Fruit fly (Drosophila melanogaster) whole organism, embryonic: ENCODE data around the gene CG4115.
A peak's percentile ranks its signal among the peaks of the same experiment; 100 is the strongest.

Experiments used
- CG10147 ChIP-seq: fragments of 200-800 bp; sonication (Bioruptor generic); optimal IDR thresholded peaks from 2 replicates; lab custom pipeline; 2019; ENCODE audit warnings: missing biosample characterization, mild to moderate bottlenecking, missing genetic modification characterization, moderate library complexity
- CG10267 ChIP-seq: fragments of 200-800 bp; sonication (Bioruptor generic); optimal IDR thresholded peaks from 2 replicates; lab custom pipeline; 2018; ENCODE audit warnings: missing biosample characterization, mild to moderate bottlenecking, missing genetic modification characterization, moderate library complexity
- CG10979 ChIP-seq: fragments of 200-800 bp; sonication (Bioruptor generic); optimal IDR thresholded peaks from 2 replicates; lab custom pipeline; 2018; ENCODE audit warnings: missing biosample characterization, mild to moderate bottlenecking, missing genetic modification characterization, moderate library complexity
- CG12659 ChIP-seq: fragments of 200-800 bp; sonication (Bioruptor generic); optimal IDR thresholded peaks from 3 replicates; lab custom pipeline; 2017; ENCODE audit warnings: mild to moderate bottlenecking, missing biosample characterization, missing genetic modification reagents, missing genetic modification characterization
- CG14710 ChIP-seq: fragments of 200-800 bp; sonication (Bioruptor generic); optimal IDR thresholded peaks from 3 replicates; lab custom pipeline; 2019; ENCODE audit warnings: missing biosample characterization, mild to moderate bottlenecking, missing genetic modification characterization, moderate library complexity
- CG15269 ChIP-seq: fragments of 200-800 bp; sonication (Bioruptor generic); optimal IDR thresholded peaks from 2 replicates; lab custom pipeline; 2018; ENCODE audit warnings: missing biosample characterization, mild to moderate bottlenecking, missing genetic modification characterization, moderate library complexity
- CG15514 ChIP-seq: fragments of 200-800 bp; sonication (Bioruptor generic); optimal IDR thresholded peaks from 3 replicates; lab custom pipeline; 2017; ENCODE audit warnings: missing biosample characterization, missing genetic modification characterization, mild to moderate bottlenecking, moderate library complexity, missing genetic modification reagents
- CG1603 ChIP-seq: fragments of 200-800 bp; sonication (Bioruptor generic); optimal IDR thresholded peaks from 2 replicates; lab custom pipeline; 2019; ENCODE audit warnings: missing biosample characterization, mild to moderate bottlenecking, missing genetic modification characterization, moderate library complexity
- CG16863 ChIP-seq: fragments of 200-800 bp; sonication (Bioruptor generic); optimal IDR thresholded peaks from 3 replicates; lab custom pipeline; 2016; ENCODE audit warnings: missing biosample characterization, missing genetic modification characterization
- CG17186 ChIP-seq: fragments of 200-800 bp; sonication (Bioruptor generic); optimal IDR thresholded peaks from 3 replicates; lab custom pipeline; 2017; ENCODE audit warnings: missing biosample characterization, missing genetic modification reagents, missing genetic modification characterization
- CG2116 ChIP-seq: fragments of 200-800 bp; sonication (Bioruptor generic); optimal IDR thresholded peaks from 3 replicates; lab custom pipeline; 2018; ENCODE audit warnings: missing biosample characterization, mild to moderate bottlenecking, missing genetic modification characterization
- CG2120 ChIP-seq: fragments of 200-800 bp; sonication (Bioruptor generic); optimal IDR thresholded peaks from 3 replicates; lab custom pipeline; 2016; ENCODE audit warnings: missing biosample characterization, missing genetic modification characterization
- CG30020 ChIP-seq: fragments of 200-800 bp; optimal IDR thresholded peaks from 2 replicates; lab custom pipeline; 2019; ENCODE audit warnings: missing biosample characterization, mild to moderate bottlenecking, missing genetic modification characterization, moderate library complexity
- CG34376 ChIP-seq: fragments of 200-800 bp; sonication (Bioruptor generic); optimal IDR thresholded peaks from 2 replicates; lab custom pipeline; 2018; ENCODE audit warnings: missing biosample characterization, mild to moderate bottlenecking, missing genetic modification characterization
- CG3995 ChIP-seq: fragments of 200-800 bp; sonication (Bioruptor generic); optimal IDR thresholded peaks from 3 replicates; lab custom pipeline; 2016; ENCODE audit warnings: missing biosample characterization, missing genetic modification characterization
- CG4617 ChIP-seq: fragments of 200-800 bp; sonication (Bioruptor generic); optimal IDR thresholded peaks from 3 replicates; lab custom pipeline; 2016; ENCODE audit warnings: missing biosample characterization, missing genetic modification characterization, borderline replicate concordance
- CG7928 ChIP-seq: fragments of 200-800 bp; sonication (Bioruptor generic); optimal IDR thresholded peaks from 2 replicates; lab custom pipeline; 2017; ENCODE audit warnings: missing biosample characterization, mild to moderate bottlenecking, missing genetic modification characterization
- CG8944 ChIP-seq: fragments of 200-800 bp; sonication (Bioruptor generic); optimal IDR thresholded peaks from 3 replicates; lab custom pipeline; 2016; ENCODE audit warnings: missing biosample characterization, missing genetic modification characterization
- Dip3 ChIP-seq: fragments of 200-800 bp; sonication (Bioruptor generic); optimal IDR thresholded peaks from 3 replicates; lab custom pipeline; 2016; ENCODE audit warnings: missing biosample characterization, missing genetic modification characterization
- Doc3 ChIP-seq: fragments of 200-800 bp; sonication (Bioruptor generic); IDR thresholded peaks from 3 replicates; pipeline ENCODE4 v1.3.6; 2022; ENCODE audit warnings: missing biosample characterization, missing genetic modification characterization; ENCODE audit not compliant: partially characterized antibody
- E2f2 ChIP-seq: fragments of 200-800 bp; sonication (Bioruptor generic); IDR thresholded peaks from 2 replicates; pipeline ENCODE4 v1.3.6; 2022; ENCODE audit warnings: missing biosample characterization, missing genetic modification characterization
- Ets97D ChIP-seq: fragments of 200-800 bp; sonication (Bioruptor generic); optimal IDR thresholded peaks from 3 replicates; lab custom pipeline; 2016; ENCODE audit warnings: missing biosample characterization, missing genetic modification characterization
- Hey ChIP-seq: fragments of 200-800 bp; sonication (Bioruptor generic); optimal IDR thresholded peaks from 3 replicates; lab custom pipeline; 2018; ENCODE audit warnings: missing biosample characterization, mild to moderate bottlenecking, missing genetic modification characterization
- Hmx ChIP-seq: fragments of 200-800 bp; sonication (Bioruptor generic); optimal IDR thresholded peaks from 2 replicates; lab custom pipeline; 2016; ENCODE audit warnings: missing biosample characterization, missing genetic modification characterization
- Lhr ChIP-seq: fragments of 200-800 bp; sonication (Bioruptor generic); optimal IDR thresholded peaks from 3 replicates; lab custom pipeline; 2017; ENCODE audit warnings: mild to moderate bottlenecking, missing biosample characterization, missing genetic modification reagents, missing genetic modification characterization
- MBD-R2 ChIP-seq: fragments of 200-800 bp; sonication (Bioruptor generic); IDR thresholded peaks from 2 replicates; pipeline ENCODE4 v1.3.6; 2022; ENCODE audit warnings: missing biosample characterization, missing genetic modification characterization
- NfI ChIP-seq: fragments of 200-800 bp; sonication (Bioruptor generic); optimal IDR thresholded peaks from 3 replicates; lab custom pipeline; 2018; ENCODE audit warnings: missing biosample characterization, mild to moderate bottlenecking, missing genetic modification characterization, moderate library complexity
- Vsx1 ChIP-seq: fragments of 200-800 bp; sonication (Bioruptor generic); optimal IDR thresholded peaks from 2 replicates; lab custom pipeline; 2017; ENCODE audit warnings: missing biosample characterization, mild to moderate bottlenecking, missing genetic modification characterization, missing genetic modification reagents
- Xrp1 ChIP-seq: fragments of 200-800 bp; sonication (Bioruptor generic); IDR thresholded peaks from 2 replicates; pipeline ENCODE4 v1.3.6; 2022; ENCODE audit warnings: missing biosample characterization, missing genetic modification characterization
- bigmax ChIP-seq: fragments of 200-800 bp; sonication (Bioruptor generic); optimal IDR thresholded peaks from 2 replicates; lab custom pipeline; 2018; ENCODE audit warnings: missing biosample characterization, mild to moderate bottlenecking, missing genetic modification characterization
- chinmo ChIP-seq: fragments of 200-800 bp; sonication (Bioruptor generic); IDR thresholded peaks from 4 replicates; pipeline ENCODE4 v1.3.6; 2022; ENCODE audit warnings: missing biosample characterization, missing genetic modification characterization; ENCODE audit not compliant: partially characterized antibody
- disco-r ChIP-seq: fragments of 200-800 bp; sonication (Bioruptor generic); optimal IDR thresholded peaks from 2 replicates; lab custom pipeline; 2016; ENCODE audit warnings: missing biosample characterization, missing genetic modification characterization
- gem ChIP-seq: fragments of 200-800 bp; sonication (Bioruptor generic); optimal IDR thresholded peaks from 2 replicates; lab custom pipeline; 2019; ENCODE audit warnings: missing biosample characterization, mild to moderate bottlenecking, missing genetic modification characterization, moderate library complexity
- grau ChIP-seq: fragments of 200-800 bp; optimal IDR thresholded peaks from 3 replicates; lab custom pipeline; 2019; ENCODE audit warnings: missing biosample characterization, mild to moderate bottlenecking, missing genetic modification characterization, moderate library complexity
- gro ChIP-seq: fragments of 200-800 bp; sonication (Bioruptor generic); optimal IDR thresholded peaks from 2 replicates; lab custom pipeline; 2016; ENCODE audit warnings: missing biosample characterization, missing genetic modification characterization
- insv ChIP-seq, 2 experiments: fragments of 200-800 bp; sonication (Bioruptor generic); optimal IDR thresholded peaks; 3 replicates each; lab custom pipeline; 2016 to 2018; ENCODE audit warnings: missing biosample characterization in 2 of 2, missing genetic modification characterization in 2 of 2
- kni ChIP-seq: fragments of 200-800 bp; sonication (Bioruptor generic); optimal IDR thresholded peaks from 3 replicates; lab custom pipeline; 2017; ENCODE audit warnings: mild to moderate bottlenecking, missing biosample characterization, missing genetic modification reagents, missing genetic modification characterization
- knrl ChIP-seq: fragments of 200-800 bp; sonication (Bioruptor generic); IDR thresholded peaks from 3 replicates; pipeline ENCODE4 v1.3.6; 2022; ENCODE audit warnings: missing biosample characterization, missing genetic modification characterization; ENCODE audit not compliant: partially characterized antibody
- nerfin-1 ChIP-seq: fragments of 200-800 bp; sonication (Bioruptor generic); optimal IDR thresholded peaks from 3 replicates; lab custom pipeline; 2019; ENCODE audit warnings: missing biosample characterization, mild to moderate bottlenecking, missing genetic modification characterization, moderate library complexity
- nom ChIP-seq: fragments of 200-800 bp; sonication (Bioruptor generic); optimal IDR thresholded peaks from 2 replicates; lab custom pipeline; 2017; ENCODE audit warnings: missing biosample characterization, missing genetic modification characterization, mild to moderate bottlenecking, moderate library complexity, missing genetic modification reagents
- pb ChIP-seq: fragments of 200-800 bp; sonication (Bioruptor generic); optimal IDR thresholded peaks from 3 replicates; lab custom pipeline; 2016; ENCODE audit warnings: missing biosample characterization, missing genetic modification characterization
- row ChIP-seq: fragments of 200-800 bp; sonication (Bioruptor generic); IDR thresholded peaks from 3 replicates; pipeline ENCODE4 v1.3.6; 2022; ENCODE audit warnings: missing biosample characterization, missing genetic modification characterization
- sna ChIP-seq: fragments of 200-800 bp; sonication (Bioruptor generic); IDR thresholded peaks from 2 replicates; pipeline ENCODE4 v1.3.6; 2022; ENCODE audit warnings: missing biosample characterization, missing genetic modification characterization; ENCODE audit not compliant: partially characterized antibody
- sob ChIP-seq: fragments of 200-800 bp; sonication (Bioruptor generic); IDR thresholded peaks from 2 replicates; pipeline ENCODE4 v1.3.6; 2022; ENCODE audit warnings: missing biosample characterization, missing genetic modification characterization
- tna ChIP-seq: fragments of 200-800 bp; sonication (Bioruptor generic); IDR thresholded peaks from 2 replicates; pipeline ENCODE4 v1.3.6; 2022; ENCODE audit warnings: missing biosample characterization, missing genetic modification characterization; ENCODE audit not compliant: partially characterized antibody
- trem ChIP-seq: fragments of 200-800 bp; optimal IDR thresholded peaks from 3 replicates; lab custom pipeline; 2019; ENCODE audit warnings: missing biosample characterization, mild to moderate bottlenecking, missing genetic modification characterization, moderate library complexity
- unpg ChIP-seq: fragments of 200-800 bp; sonication (Bioruptor generic); optimal IDR thresholded peaks from 3 replicates; lab custom pipeline; 2018; ENCODE audit warnings: missing biosample characterization, mild to moderate bottlenecking, missing genetic modification characterization, moderate library complexity
- vnd ChIP-seq: fragments of 200-800 bp; sonication (Bioruptor generic); IDR thresholded peaks from 3 replicates; pipeline ENCODE4 v1.3.6; 2022; ENCODE audit warnings: missing biosample characterization, missing genetic modification characterization; ENCODE audit not compliant: partially characterized antibody
- vvl ChIP-seq: fragments of 200-800 bp; sonication (Bioruptor generic); IDR thresholded peaks from 2 replicates; pipeline ENCODE4 v1.3.6; 2022; ENCODE audit warnings: missing biosample characterization, missing genetic modification characterization

CG4115 gene

DNA sequence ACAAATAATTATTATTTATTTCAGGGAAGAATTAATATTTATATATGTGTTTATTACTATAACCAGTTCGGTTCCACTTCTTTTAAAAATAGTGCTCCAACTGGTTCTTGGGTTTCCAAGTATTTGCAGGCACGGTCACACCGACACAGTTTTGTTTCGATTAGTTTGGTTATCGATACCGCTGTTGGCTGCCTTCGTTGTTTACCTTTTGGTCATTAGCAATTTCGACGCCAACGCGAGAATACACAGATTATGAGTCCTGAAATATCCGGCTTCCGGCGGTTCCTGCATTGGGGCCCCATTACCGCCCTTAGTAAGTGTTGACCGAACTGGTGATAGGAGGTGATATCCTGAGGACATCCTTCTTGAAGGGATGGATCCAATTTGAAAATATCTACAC lies 48.4 kb downstream of the CG4115 start, which contains the start of gene CG5196 (continued):
- TF ChIP-seq Vsx1 (peak; percentile 31), Dip3 (GFP tag; lab: Kevin White, UChicago) (no peak), knrl (GFP tag; lab: Robert Waterston, UW) (peak; percentile 66), Xrp1 (GFP tag; lab: Robert Waterston, UW) (0 out of 2 replicates have a peak, but pooled peaks have one; percentile 12), CG1603 (peak; percentile 76), E2f2 (GFP tag; lab: Robert Waterston, UW) (peak; percentile 87), disco-r (GFP tag; lab: Kevin White, UChicago) (no peak), CG10267 (peak; percentile 62), unpg (peak; percentile 12), grau (tag; lab: Kevin White, UChicago) (peak; percentile 31), CG3995 (GFP tag; lab: Kevin White, UChicago) (peak; percentile 78), gro (peak; percentile 32), nom (GFP tag; lab: Kevin White, UChicago) (peak; percentile 45), sna (GFP tag; lab: Robert Waterston, UW) (peak; percentile 60), Lhr (GFP tag; lab: Kevin White, UChicago) (peak; percentile 49), Hmx (GFP tag; lab: Kevin White, UChicago) (no peak), pb (GFP tag; lab: Kevin White, UChicago) (peak; percentile 26), CG15514 (peak; percentile 99), CG14710 (tag; lab: Kevin White, UChicago) (peak; percentile 60), nerfin-1 (tag; lab: Kevin White, UChicago) (peak; percentile 33), CG12659 (GFP tag; lab: Kevin White, UChicago) (peak; percentile 78), Hey (tag; lab: Kevin White, UChicago) (no peak), CG8944 (GFP tag; lab: Kevin White, UChicago) (no peak), vvl (GFP tag; lab: Robert Waterston, UW) (peak; percentile 44; the same call in 1 of the 2 replicates), sob (GFP tag; lab: Robert Waterston, UW) (peak; percentile 20; the same call in 1 of the 2 replicates), CG10979 (tag; lab: Kevin White, UChicago) (peak; percentile 11), CG15269 (tag; lab: Kevin White, UChicago) (no peak), CG17186 (peak; percentile 49), CG4617 (peak; percentile 55), Doc3 (GFP tag; lab: Robert Waterston, UW) (peak; percentile 49; the same call in 2 of the 3 replicates), CG7928 (GFP tag; lab: Kevin White, UChicago) (peak; percentile 7), CG16863 (no peak), tna (GFP tag; lab: Robert Waterston, UW) (peak; percentile 52), NfI (GFP tag; lab: Kevin White, UChicago) (peak; percentile 30), trem (tag; lab: Kevin White, UChicago) (peak; percentile 76), chinmo (GFP tag; lab: Robert Waterston, UW) (peak; percentile 67; the same call in 1 of the 4 replicates), CG10147 (GFP tag; lab: Kevin White, UChicago) (peak; percentile 13), CG2120 (GFP tag; lab: Kevin White, UChicago) (peak; percentile 23), CG30020 (tag; lab: Kevin White, UChicago) (peak; percentile 61), MBD-R2 (GFP tag; lab: Robert Waterston, UW) (peak; percentile 95), vnd (GFP tag; lab: Robert Waterston, UW) (peak; percentile 61; the same call in 2 of the 3 replicates), CG34376 (peak; percentile 23), CG2116 (GFP tag; lab: Kevin White, UChicago) (peak; percentile 73), insv (GFP tag; optimal IDR thresholded peaks at IDR 0.05; lab: Kevin White, UChicago) (peak in 1 of 2 experiments; percentile 53), bigmax (peak; percentile 47), kni (GFP tag; lab: Kevin White, UChicago) (peak; percentile 34), Ets97D (GFP tag; lab: Kevin White, UChicago) (peak; percentile 34), gem (no peak), row (GFP tag; lab: Robert Waterston, UW) (peak; percentile 74)
